Fruit fly (Drosophila melanogaster) whole organism, larva: Measurements from ENCODE around the gene CG33128.

Source experiments
- noc ChIP-seq: fragments of 200-800 bp; sonication (Bioruptor generic); optimal IDR thresholded peaks from 3 replicates; lab custom pipeline; 2019; ENCODE audit warnings: missing biosample characterization, mild to moderate bottlenecking, missing genetic modification characterization, moderate library complexity

Gene CG33128

dm6 chr2L:1535231-1535630, 41.4 kb downstream of the CG33128 start:
- no peak for TF ChIP-seq noc

DNA sequence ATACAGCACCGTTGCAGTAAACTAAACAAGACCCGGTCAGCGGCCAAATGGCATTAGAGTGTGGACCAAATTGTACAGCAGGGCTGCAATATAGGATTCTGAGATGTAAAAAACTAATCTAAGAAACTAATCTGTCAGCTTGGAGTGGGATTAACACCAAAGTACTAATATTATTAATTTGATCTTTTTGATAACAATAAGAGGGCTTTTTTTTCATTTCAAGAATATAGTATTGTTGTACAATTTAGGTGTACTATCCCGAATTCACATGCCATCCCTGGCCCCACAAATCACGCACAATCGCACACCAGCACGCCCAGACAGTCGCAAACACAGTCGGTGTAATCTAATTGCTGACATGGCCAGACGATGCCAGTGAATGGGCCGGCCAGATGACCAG, 44.3 kb downstream of the CG33128 start:
- no peak for TF ChIP-seq noc
